Worm (Caenorhabditis elegans) whole organism, L3 larva: ENCODE data around the gene K08D10.14.

Source experiments
- hmg-11 ChIP-seq: sonication (generic microtip); optimal IDR thresholded peaks from 2 replicates; lab custom pipeline; 2016; ENCODE audit warnings: missing genetic modification characterization, missing compliant biosample characterization
- nhr-77 ChIP-seq: fragments of 150-350 bp; optimal IDR thresholded peaks from 2 replicates; lab custom pipeline; 2014; ENCODE audit warnings: missing biosample characterization, missing genetic modification characterization

DNA sequence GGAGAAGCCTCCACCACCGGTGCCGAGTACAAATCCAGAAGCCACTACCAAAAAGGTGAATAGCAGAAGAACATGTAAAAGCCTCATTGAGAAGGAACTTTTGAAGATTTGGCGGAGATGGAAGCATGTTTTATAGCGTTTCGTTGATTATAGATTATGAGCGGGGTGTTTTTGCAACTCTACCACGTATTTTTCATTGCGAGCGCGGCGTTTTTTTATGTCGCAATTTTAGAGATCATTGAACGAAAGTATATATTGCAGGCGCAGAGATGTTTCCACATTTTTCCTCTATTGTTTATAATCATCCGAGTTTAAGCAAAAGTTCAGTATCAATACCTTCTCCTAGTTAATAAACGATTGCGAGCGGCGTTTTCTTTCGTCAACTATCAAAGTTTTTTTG is 19.0 kb upstream of the K08D10.14 start, which contains the start of gene F49F1.17:
- TF ChIP-seq hmg-11 (tag; lab: Kevin White, UChicago) (no peak), nhr-77 (tag; lab: Kevin White, UChicago) (no peak)
